Worm (Caenorhabditis elegans) whole organism, L1 larva: ENCODE data around the gene F48C5.2.

Source experiments
- C04F5.9 ChIP-seq: sonication (generic microtip); optimal IDR thresholded peaks from 2 replicates; lab custom pipeline; 2016; ENCODE audit warnings: missing genetic modification characterization, missing compliant biosample characterization
- C34B4.2 ChIP-seq: sonication (generic microtip); optimal IDR thresholded peaks from 2 replicates; lab custom pipeline; 2017; ENCODE audit warnings: mild to moderate bottlenecking, missing genetic modification characterization, missing compliant biosample characterization
- Y116A8C.19 ChIP-seq: sonication (generic microtip); optimal IDR thresholded peaks from 2 replicates; lab custom pipeline; 2016; ENCODE audit warnings: missing compliant biosample characterization, missing genetic modification characterization, borderline replicate concordance
- aly-2 ChIP-seq: fragments of 150-350 bp; optimal IDR thresholded peaks from 2 replicates; lab custom pipeline; 2014; ENCODE audit warnings: missing biosample characterization, missing genetic modification characterization
- ceh-63 ChIP-seq: fragments of 200-800 bp; sonication (Bioruptor generic); optimal IDR thresholded peaks from 2 replicates; lab custom pipeline; 2018; ENCODE audit warnings: mild to moderate bottlenecking, missing genetic modification characterization, missing compliant biosample characterization
- ceh-88 ChIP-seq: fragments of 200-800 bp; sonication (Bioruptor generic); IDR thresholded peaks from 2 replicates; pipeline ENCODE4 v1.3.6; 2022; ENCODE audit warnings: missing genetic modification characterization, missing compliant biosample characterization
- ceh-90 ChIP-seq: sonication (generic microtip); optimal IDR thresholded peaks from 2 replicates; lab custom pipeline; 2016; ENCODE audit warnings: missing genetic modification characterization, missing compliant biosample characterization
- ces-1 ChIP-seq: fragments of 150-350 bp; optimal IDR thresholded peaks from 2 replicates; lab custom pipeline; 2014; ENCODE audit warnings: missing biosample characterization, missing genetic modification reagents, missing genetic modification characterization
- dpl-1 ChIP-seq, 3 experiments: fragments of 150-350 bp in 2 of 3; sonication (generic microtip) in 1 of 3; optimal IDR thresholded peaks; 2 replicates each; lab custom pipeline; 2014 to 2017; ENCODE audit warnings: missing biosample characterization in 3 of 3, missing genetic modification characterization in 3 of 3, missing genetic modification reagents in 3 of 3
- efl-1 ChIP-seq, 4 experiments: fragments of 150-350 bp; optimal IDR thresholded peaks in 3 of 4; peaks in 1 of 4; 1 replicate in 1 of 4; 2 replicates in 3 of 4; lab custom pipeline; 2014; ENCODE audit warnings: missing biosample characterization in 2 of 4, missing genetic modification characterization in 2 of 4, missing genetic modification reagents in 2 of 4
- egl-27 ChIP-seq, 2 experiments: fragments of 150-350 bp in 1 of 2; sonication (generic microtip); optimal IDR thresholded peaks; 3 replicates each; lab custom pipeline; 2017 to 2018; ENCODE audit warnings: missing biosample characterization in 2 of 2, missing genetic modification characterization in 2 of 2, missing genetic modification reagents in 2 of 2
- ets-5 ChIP-seq: fragments of 200-800 bp; sonication (Bioruptor generic); IDR thresholded peaks from 2 replicates; pipeline ENCODE4 v1.3.6; 2022; ENCODE audit warnings: missing genetic modification characterization, missing compliant biosample characterization
- fkh-10 ChIP-seq: sonication (generic microtip); optimal IDR thresholded peaks from 2 replicates; lab custom pipeline; 2017; ENCODE audit warnings: missing biosample characterization, missing genetic modification reagents, missing genetic modification characterization
- fkh-8 ChIP-seq: sonication (generic microtip); optimal IDR thresholded peaks from 2 replicates; lab custom pipeline; 2016; ENCODE audit warnings: mild to moderate bottlenecking, missing genetic modification characterization, missing compliant biosample characterization
- fos-1 ChIP-seq: fragments of 150-350 bp; optimal IDR thresholded peaks from 2 replicates; lab custom pipeline; 2014; ENCODE audit warnings: missing biosample characterization, missing genetic modification characterization
- grh-1 ChIP-seq: fragments of 200-800 bp; sonication (Bioruptor generic); IDR thresholded peaks from 2 replicates; pipeline ENCODE4 v1.3.6; 2022; ENCODE audit warnings: missing genetic modification reagents, missing genetic modification characterization, missing compliant biosample characterization
- hlh-4 ChIP-seq: sonication (generic microtip); optimal IDR thresholded peaks from 2 replicates; lab custom pipeline; 2016; ENCODE audit warnings: mild to moderate bottlenecking, missing genetic modification characterization, missing compliant biosample characterization
- irx-1 ChIP-seq: sonication (generic microtip); optimal IDR thresholded peaks from 2 replicates; lab custom pipeline; 2016; ENCODE audit warnings: missing genetic modification characterization, missing compliant biosample characterization
- isw-1 ChIP-seq: fragments of 200-800 bp; sonication (Bioruptor generic); IDR thresholded peaks from 2 replicates; pipeline ENCODE4 v1.3.6; 2022; ENCODE audit warnings: missing genetic modification characterization, missing compliant biosample characterization
- jun-1 ChIP-seq: fragments of 150-350 bp; optimal IDR thresholded peaks from 2 replicates; lab custom pipeline; 2014; ENCODE audit warnings: missing biosample characterization, missing genetic modification reagents, missing genetic modification characterization
- lin-14 ChIP-seq: fragments of 200-800 bp; sonication (Bioruptor generic); optimal IDR thresholded peaks from 2 replicates; lab custom pipeline; 2018; ENCODE audit warnings: mild to moderate bottlenecking, missing genetic modification characterization, moderate library complexity, missing compliant biosample characterization
- lin-35 ChIP-seq, 2 experiments: fragments of 150-350 bp; optimal IDR thresholded peaks; 2 replicates each; lab custom pipeline; 2014; ENCODE audit warnings: missing biosample characterization in 2 of 2, missing genetic modification characterization in 2 of 2, missing genetic modification reagents in 2 of 2
- lsy-2 ChIP-seq, 2 experiments: fragments of 150-350 bp; optimal IDR thresholded peaks; 2 replicates each; lab custom pipeline; 2014; ENCODE audit warnings: missing biosample characterization in 2 of 2, missing genetic modification characterization in 2 of 2
- mab-9 ChIP-seq: fragments of 200-800 bp; sonication (Bioruptor generic); IDR thresholded peaks from 2 replicates; pipeline ENCODE4 v1.3.6; 2022; ENCODE audit warnings: missing genetic modification reagents, missing genetic modification characterization, missing compliant biosample characterization
- mef-2 ChIP-seq: fragments of 150-350 bp; optimal IDR thresholded peaks from 2 replicates; lab custom pipeline; 2014; ENCODE audit warnings: missing biosample characterization, missing genetic modification characterization
- mep-1 ChIP-seq: fragments of 150-350 bp; optimal IDR thresholded peaks from 2 replicates; lab custom pipeline; 2014; ENCODE audit warnings: missing biosample characterization, missing genetic modification characterization
- nhr-11 ChIP-seq: fragments of 150-350 bp; optimal IDR thresholded peaks from 2 replicates; lab custom pipeline; 2014; ENCODE audit warnings: missing biosample characterization, missing genetic modification characterization
- nhr-12 ChIP-seq: sonication (generic microtip); optimal IDR thresholded peaks from 2 replicates; lab custom pipeline; 2017; ENCODE audit warnings: missing biosample characterization, missing genetic modification characterization
- nhr-28 ChIP-seq: fragments of 150-350 bp; optimal IDR thresholded peaks from 2 replicates; lab custom pipeline; 2014; ENCODE audit warnings: missing biosample characterization, missing genetic modification characterization
- nhr-47 ChIP-seq: sonication (generic microtip); optimal IDR thresholded peaks from 2 replicates; lab custom pipeline; 2016; ENCODE audit warnings: mild to moderate bottlenecking, missing genetic modification characterization, moderate library complexity, missing compliant biosample characterization
- nhr-76 ChIP-seq: sonication (generic microtip); optimal IDR thresholded peaks from 2 replicates; lab custom pipeline; 2017; ENCODE audit warnings: missing biosample characterization, missing genetic modification characterization
- nhr-77 ChIP-seq: fragments of 150-350 bp; optimal IDR thresholded peaks from 2 replicates; lab custom pipeline; 2014; ENCODE audit warnings: missing biosample characterization, missing genetic modification characterization
- nhr-84 ChIP-seq: sonication (generic microtip); optimal IDR thresholded peaks from 2 replicates; lab custom pipeline; 2017; ENCODE audit warnings: missing biosample characterization, missing genetic modification characterization
- nhr-85 ChIP-seq: sonication (generic microtip); peaks from one replicate; lab custom pipeline; 2016; ENCODE audit warnings: missing genetic modification characterization, inconsistent platforms, missing compliant biosample characterization
- nhr-90 ChIP-seq: sonication (generic microtip); optimal IDR thresholded peaks from 2 replicates; lab custom pipeline; 2016; ENCODE audit warnings: mild to moderate bottlenecking, missing genetic modification characterization, missing compliant biosample characterization; ENCODE audit not compliant: poor library complexity
- pag-3 ChIP-seq: sonication (generic microtip); optimal IDR thresholded peaks from 2 replicates; lab custom pipeline; 2017; ENCODE audit warnings: missing genetic modification characterization, mild to moderate bottlenecking, missing compliant biosample characterization, antibody characterized with exemption, borderline replicate concordance; ENCODE audit not compliant: insufficient read depth
- pax-3 ChIP-seq: fragments of 200-800 bp; sonication (Bioruptor generic); optimal IDR thresholded peaks from 2 replicates; lab custom pipeline; 2018; ENCODE audit warnings: mild to moderate bottlenecking, missing genetic modification characterization, moderate library complexity, missing compliant biosample characterization
- rnt-1 ChIP-seq: sonication (generic microtip); optimal IDR thresholded peaks from 2 replicates; lab custom pipeline; 2016; ENCODE audit warnings: mild to moderate bottlenecking, missing genetic modification characterization, moderate library complexity, missing compliant biosample characterization
- skn-1 ChIP-seq: fragments of 150-350 bp; optimal IDR thresholded peaks from 2 replicates; lab custom pipeline; 2014; ENCODE audit warnings: missing biosample characterization, missing genetic modification characterization
- snpc-4 ChIP-seq: fragments of 150-350 bp; optimal IDR thresholded peaks from 2 replicates; lab custom pipeline; 2014; ENCODE audit warnings: missing biosample characterization, missing genetic modification characterization
- snu-23 ChIP-seq: sonication (generic microtip); optimal IDR thresholded peaks from 2 replicates; lab custom pipeline; 2016; ENCODE audit warnings: missing genetic modification characterization, missing compliant biosample characterization
- sox-4 ChIP-seq: sonication (generic microtip); optimal IDR thresholded peaks from 2 replicates; lab custom pipeline; 2016; ENCODE audit warnings: missing genetic modification characterization, missing compliant biosample characterization
- sptf-1 ChIP-seq: fragments of 150-350 bp; optimal IDR thresholded peaks from 2 replicates; lab custom pipeline; 2014; ENCODE audit warnings: missing biosample characterization, missing genetic modification characterization
- swsn-7 ChIP-seq: sonication (generic microtip); optimal IDR thresholded peaks from 2 replicates; lab custom pipeline; 2016; ENCODE audit warnings: missing genetic modification characterization, missing compliant biosample characterization
- tbx-2 ChIP-seq: sonication (generic microtip); optimal IDR thresholded peaks from 2 replicates; lab custom pipeline; 2016; ENCODE audit warnings: missing genetic modification characterization, missing compliant biosample characterization
- unc-130 ChIP-seq: fragments of 150-350 bp; optimal IDR thresholded peaks from 2 replicates; lab custom pipeline; 2017; ENCODE audit warnings: missing biosample characterization, missing genetic modification characterization, inconsistent platforms
- unc-30 ChIP-seq: sonication (generic microtip); optimal IDR thresholded peaks from 2 replicates; lab custom pipeline; 2017; ENCODE audit warnings: missing biosample characterization, missing genetic modification characterization
- unc-62 ChIP-seq: fragments of 150-350 bp; optimal IDR thresholded peaks from 2 replicates; lab custom pipeline; 2014; ENCODE audit warnings: missing biosample characterization, missing genetic modification reagents, missing genetic modification characterization
- unc-86 ChIP-seq: sonication (generic microtip); optimal IDR thresholded peaks from 2 replicates; lab custom pipeline; 2016; ENCODE audit warnings: missing genetic modification characterization, missing compliant biosample characterization
- unc-98 ChIP-seq: fragments of 200-800 bp; sonication (Bioruptor generic); IDR thresholded peaks from 2 replicates; pipeline ENCODE4 v1.3.6; 2022; ENCODE audit warnings: missing genetic modification characterization, missing compliant biosample characterization
- xbp-1 ChIP-seq: sonication (generic microtip); optimal IDR thresholded peaks from 2 replicates; lab custom pipeline; 2016; ENCODE audit warnings: missing genetic modification characterization, missing compliant biosample characterization
- zag-1 ChIP-seq: fragments of 150-350 bp; optimal IDR thresholded peaks from 2 replicates; lab custom pipeline; 2014; ENCODE audit warnings: missing biosample characterization, missing genetic modification characterization
- ztf-11 ChIP-seq, 2 experiments: sonication (generic microtip); optimal IDR thresholded peaks; 2 replicates each; lab custom pipeline; 2016 to 2017; ENCODE audit warnings: missing genetic modification characterization in 2 of 2, missing biosample characterization in 1 of 2, missing compliant biosample characterization in 1 of 2
- ztf-4 ChIP-seq: fragments of 150-350 bp; optimal IDR thresholded peaks from 2 replicates; lab custom pipeline; 2014; ENCODE audit warnings: missing biosample characterization, missing genetic modification characterization

The F48C5.2 gene

ce11 chrX:11465215-11465614 lies 11.1 kb upstream of the F48C5.2 start, which contains the start of gene lin-14 (continued):
- TF ChIP-seq C34B4.2 (no peak), jun-1 (peak; percentile 60), xbp-1 (peak; percentile 52), skn-1 (peak; percentile 58), pag-3 (peak; percentile 38), aly-2 (tag; lab: Kevin White, UChicago) (no peak), lsy-2 (tag; optimal IDR thresholded peaks at IDR 0.05; lab: Kevin White, UChicago) (peak; percentile 35 to 67), pax-3 (tag; lab: Kevin White, UChicago) (no peak), unc-62 (GFP tag; lab: Kevin White, UChicago) (no peak), nhr-77 (tag; lab: Kevin White, UChicago) (peak; percentile 67), Y116A8C.19 (tag; lab: Kevin White, UChicago) (no peak), fkh-10 (GFP tag; lab: Kevin White, UChicago) (peak; percentile 21), nhr-28 (no peak), snpc-4 (tag; lab: Kevin White, UChicago) (no peak), ceh-88 (GFP tag; lab: Robert Waterston, UW) (no peak; the same call in 1 of the 2 replicates), tbx-2 (tag; lab: Kevin White, UChicago) (peak; percentile 76), dpl-1 (GFP tag; optimal IDR thresholded peaks at IDR 0.05; lab: Kevin White, UChicago) (peak in 1 of 3 experiments; percentile 13), nhr-12 (tag; lab: Kevin White, UChicago) (no peak), nhr-85 (tag; lab: Kevin White, UChicago) (peak; percentile 91), ces-1 (GFP tag; lab: Kevin White, UChicago) (no peak), ztf-11 (tag; optimal IDR thresholded peaks at IDR 0.05; lab: Kevin White, UChicago) (no peak), sptf-1 (no peak), swsn-7 (peak; percentile 73), unc-130 (tag; lab: Kevin White, UChicago) (peak; percentile 85), rnt-1 (tag; lab: Kevin White, UChicago) (peak; percentile 51), snu-23 (GFP tag; lab: Kevin White, UChicago) (peak; percentile 86), grh-1 (GFP tag; lab: Robert Waterston, UW) (no peak), hlh-4 (tag; lab: Kevin White, UChicago) (no peak), zag-1 (tag; lab: Kevin White, UChicago) (no peak), ceh-63 (GFP tag; lab: Kevin White, UChicago) (no peak), efl-1 (optimal IDR thresholded peaks at IDR 0.05; lab: Kevin White, UChicago) (peak; percentile 25 to 68), efl-1 (GFP tag; optimal IDR thresholded peaks at IDR 0.05 in 1 of 2; lab: Kevin White, UChicago) (peak in 1 of 2 experiments; percentile 94), unc-86 (tag; lab: Kevin White, UChicago) (peak; percentile 20), unc-30 (tag; lab: Kevin White, UChicago) (no peak), fkh-8 (tag; lab: Kevin White, UChicago) (peak; percentile 50), nhr-11 (tag; lab: Kevin White, UChicago) (no peak), mef-2 (no peak), ceh-90 (tag; lab: Kevin White, UChicago) (no peak), egl-27 (tag; optimal IDR thresholded peaks at IDR 0.05; lab: Kevin White, UChicago) (peak in 1 of 2 experiments; percentile 62), mab-9 (GFP tag; lab: Robert Waterston, UW) (no peak), ztf-4 (tag; lab: Kevin White, UChicago) (peak; percentile 1), irx-1 (tag; lab: Kevin White, UChicago) (peak; percentile 51), nhr-84 (tag; lab: Kevin White, UChicago) (no peak), sox-4 (tag; lab: Kevin White, UChicago) (no peak), C04F5.9 (tag; lab: Kevin White, UChicago) (no peak), unc-98 (GFP tag; lab: Robert Waterston, UW) (no peak), lin-14 (peak; percentile 99), ets-5 (GFP tag; lab: Robert Waterston, UW) (no peak), nhr-76 (tag; lab: Kevin White, UChicago) (no peak), mep-1 (tag; lab: Kevin White, UChicago) (peak; percentile 82), lin-35 (GFP tag; optimal IDR thresholded peaks at IDR 0.05; lab: Kevin White, UChicago) (peak; percentile 25 to 50), nhr-90 (tag; lab: Kevin White, UChicago) (peak; percentile 62), isw-1 (GFP tag; lab: Robert Waterston, UW) (no peak), nhr-47 (tag; lab: Kevin White, UChicago) (peak; percentile 66), fos-1 (tag; lab: Kevin White, UChicago) (peak; percentile 36)
